Worm (Caenorhabditis elegans) whole organism, young adult: ENCODE data around the gene C06G4.6.

Experiments
- B0019.2 ChIP-seq: fragments of 200-800 bp; sonication (Bioruptor generic); conservative IDR thresholded peaks from 2 replicates; pipeline ENCODE4 v1.3.6; 2022; ENCODE audit warnings: missing genetic modification reagents, missing genetic modification characterization, missing compliant biosample characterization
- F22D6.2 ChIP-seq: sonication (generic microtip); optimal IDR thresholded peaks from 2 replicates; lab custom pipeline; 2016; ENCODE audit warnings: mild to moderate bottlenecking, missing genetic modification characterization, missing compliant biosample characterization
- dpff-1 ChIP-seq: sonication (generic microtip); optimal IDR thresholded peaks from 2 replicates; lab custom pipeline; 2017; ENCODE audit warnings: mild to moderate bottlenecking, missing genetic modification characterization, missing compliant biosample characterization
- hrde-1 ChIP-seq: sonication (generic microtip); optimal IDR thresholded peaks from 2 replicates; lab custom pipeline; 2016; ENCODE audit warnings: missing genetic modification characterization, mild to moderate bottlenecking, missing compliant biosample characterization, moderate library complexity, missing genotype, missing genetic modification reagents, borderline replicate concordance
- tbp1 ChIP-seq: fragments of 200-800 bp; sonication (Bioruptor generic); optimal IDR thresholded peaks from 2 replicates; lab custom pipeline; 2018; ENCODE audit warnings: mild to moderate bottlenecking, missing genetic modification characterization, missing compliant biosample characterization

- TF ChIP-seq hrde-1 (tag; lab: Kevin White, UChicago) (no peak), F22D6.2 (no peak), tbp1 (GFP tag; lab: Kevin White, UChicago) (no peak), B0019.2 (GFP tag; lab: Robert Waterston, UW) (no peak), dpff-1 (tag; lab: Kevin White, UChicago) (no peak)
Measured at ce11 chrIII:8004091-8004490, at the start of gene C06G4.6.
